Fruit fly (Drosophila melanogaster): ENCODE data around the gene SdicA.
A peak's percentile ranks its signal among the peaks of the same experiment; 100 is the strongest.

Gene SdicA

dm6 chrX:20166484-20167038 is 35.2 kb downstream of the SdicA start, which contains the start of gene CG9577 (continued):
- TF ChIP-seq dsx (GFP tag; optimal IDR thresholded peaks at IDR 0.05; ENCODE audit: poor library complexity, severe bottlenecking) (peak; percentile 12), Ets21C (GFP tag; optimal IDR thresholded peaks at IDR 0.05) (no peak), spab (GFP tag; optimal IDR thresholded peaks at IDR 0.05) (peak; percentile 68), vri (GFP tag; optimal IDR thresholded peaks at IDR 0.05) (no peak), Eip75B (GFP tag; optimal IDR thresholded peaks at IDR 0.05) (no peak), ss (GFP tag; optimal IDR thresholded peaks at IDR 0.05) (peak; percentile 93 to 94), Sox15 (GFP tag; optimal IDR thresholded peaks at IDR 0.05) (no peak), CG11902 (GFP tag; optimal IDR thresholded peaks at IDR 0.05) (no peak), Hr39 (GFP tag; optimal IDR thresholded peaks at IDR 0.05) (no peak), CG8119 (GFP tag; IDR thresholded peaks at IDR 0.05) (peak; percentile 57; the same call in 2 of the 3 replicates), Hr4 (GFP tag; optimal IDR thresholded peaks at IDR 0.05) (no peak), salr (GFP tag; optimal IDR thresholded peaks at IDR 0.05) (peak in 1 of 2 experiments; percentile 36), CG1621 (tag; optimal IDR thresholded peaks at IDR 0.05) (peak; percentile 71), acj6 (GFP tag; optimal IDR thresholded peaks at IDR 0.05) (no peak), CG3919 (GFP tag; optimal IDR thresholded peaks at IDR 0.05) (peak; percentile 33), eg (GFP tag; IDR thresholded peaks at IDR 0.05) (peak; percentile 50; the same call in 1 of the 3 replicates), CG15336 (GFP tag; IDR thresholded peaks at IDR 0.05) (peak; percentile 49; the same call in 1 of the 2 replicates), Ets96B (tag; optimal IDR thresholded peaks at IDR 0.05) (peak; percentile 28), CG7368 (GFP tag; optimal IDR thresholded peaks at IDR 0.05) (peak; percentile 29)

DNA sequence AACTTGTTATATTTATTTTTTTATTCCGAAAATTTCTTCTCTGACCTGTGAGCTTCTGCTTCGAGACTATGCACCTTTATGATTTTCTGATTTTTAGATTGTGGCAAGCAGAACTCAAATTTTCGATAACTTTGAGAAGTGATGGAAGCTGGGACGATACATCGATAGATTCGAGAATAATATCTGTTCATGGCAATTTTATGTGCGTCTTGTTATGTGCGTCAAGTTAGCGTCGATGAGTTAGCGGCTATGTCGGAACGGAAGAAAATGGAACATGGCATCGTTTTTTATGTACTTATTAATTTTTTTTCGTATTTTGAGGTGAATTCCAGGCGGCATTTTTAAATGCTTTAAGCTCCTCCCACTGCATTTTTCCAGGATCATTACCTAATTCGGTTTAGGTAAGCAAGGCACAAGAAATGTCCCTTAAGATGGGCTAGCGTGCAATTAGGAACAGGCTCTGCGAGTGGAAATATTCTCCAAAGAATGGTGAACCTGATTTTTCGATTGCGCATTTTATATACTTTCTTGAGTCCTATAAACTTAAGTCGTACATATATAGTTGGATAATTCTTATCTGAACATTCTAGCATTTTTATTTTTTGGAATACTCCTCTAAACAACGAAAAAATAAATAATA is 35.8 kb downstream of the SdicA start, which contains the start of gene Phf7:
Gene Phf7 (minus strand): TSS at position 58 of the 640 bp plus-strand sequence.
- no peak for TF ChIP-seq CG31627 (GFP tag; optimal IDR thresholded peaks at IDR 0.05)
- TF ChIP-seq Eip78C (GFP tag) = peak; percentile 3

DNA sequence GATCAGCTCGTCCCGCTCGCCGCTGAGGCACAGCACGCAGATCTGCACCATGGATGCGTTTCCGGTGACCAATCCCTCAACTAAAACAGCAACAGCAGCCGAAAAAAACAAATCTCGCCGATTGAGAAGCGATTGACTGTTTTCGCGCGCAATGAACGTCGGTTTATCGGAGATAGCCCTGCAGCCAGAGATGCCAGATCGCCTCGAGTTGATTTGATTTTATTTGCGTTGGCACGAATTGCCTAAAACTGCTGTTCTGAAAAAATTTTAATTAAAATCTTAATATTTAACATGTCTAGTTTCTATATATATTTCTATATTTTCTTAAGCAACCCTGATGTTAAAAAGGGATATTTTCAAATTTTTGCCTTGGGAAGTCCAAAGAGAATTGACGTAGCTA is 39.1 kb downstream of the SdicA start:
- TF ChIP-seq fd85E (GFP tag; optimal IDR thresholded peaks at IDR 0.05) = no peak
- TF ChIP-seq esn (GFP tag; optimal IDR thresholded peaks at IDR 0.05) = peak; percentile 3

- TF ChIP-seq Sox15 (GFP tag; optimal IDR thresholded peaks at IDR 0.05) (no peak), topi (GFP tag; optimal IDR thresholded peaks at IDR 0.05) (peak; percentile 11), CG10631 (GFP tag; optimal IDR thresholded peaks at IDR 0.05) (peak; percentile 25), cyc (GFP tag; optimal IDR thresholded peaks at IDR 0.05) (peak; percentile 4), esn (GFP tag; optimal IDR thresholded peaks at IDR 0.05) (peak; percentile 22), Eip93F (GFP tag; optimal IDR thresholded peaks at IDR 0.05) (no peak), OdsH (GFP tag; optimal IDR thresholded peaks at IDR 0.05) (peak; percentile 6), Hr39 (GFP tag; optimal IDR thresholded peaks at IDR 0.05) (peak; percentile 16), svp (GFP tag) (peak; percentile 24), Eip78C (GFP tag) (peak; percentile 34)
Observed at dm6 chrX:20159679-20160140, 42.0 kb downstream of the SdicA start, which contains the start of gene Rab35. Gene Rab35 (minus strand): TSS chrX:20159872.

DNA sequence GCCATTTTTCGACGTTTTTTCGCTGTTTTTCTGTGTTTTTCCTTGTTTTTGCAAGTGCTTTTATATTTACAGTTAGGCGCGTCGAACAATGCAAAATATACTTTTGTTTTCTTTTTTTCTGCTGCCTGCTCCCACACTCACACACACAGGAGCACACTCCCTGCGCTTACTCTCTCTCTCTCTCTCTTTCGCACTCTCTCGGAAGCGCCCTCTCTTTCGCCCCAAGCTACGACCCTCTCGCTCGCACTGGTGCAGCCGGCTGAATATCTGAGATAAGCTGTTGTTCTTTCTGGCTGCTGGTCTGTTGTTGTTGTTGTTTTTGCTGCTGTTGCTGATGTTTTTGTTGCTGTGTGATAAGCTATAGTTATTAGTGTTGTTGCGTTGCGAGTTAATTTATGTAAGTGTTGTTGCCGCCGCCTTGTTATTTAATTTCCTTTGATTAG is 42.8 kb downstream of the SdicA start:
- no peak for TF ChIP-seq CG8319 (GFP tag; optimal IDR thresholded peaks at IDR 0.05)
- peak; percentile 32 for TF ChIP-seq CG9139 (GFP tag; optimal IDR thresholded peaks at IDR 0.05)
- no peak for TF ChIP-seq Eip93F (GFP tag; optimal IDR thresholded peaks at IDR 0.05)
- TF ChIP-seq Ets96B (tag; optimal IDR thresholded peaks at IDR 0.05) = peak; percentile 29
- peak; percentile 75; the same call in 2 of the 3 replicates for TF ChIP-seq CG6163 (GFP tag; IDR thresholded peaks at IDR 0.05)
- no peak for TF ChIP-seq fd85E (GFP tag; optimal IDR thresholded peaks at IDR 0.05)
- no peak for TF ChIP-seq Sox15 (GFP tag; optimal IDR thresholded peaks at IDR 0.05)
- no peak for TF ChIP-seq Hr39 (GFP tag; optimal IDR thresholded peaks at IDR 0.05)
- TF ChIP-seq svp (GFP tag) = no peak
- TF ChIP-seq CG15336 (GFP tag; IDR thresholded peaks at IDR 0.05) = peak; percentile 43; the same call in 1 of the 2 replicates
- no peak for TF ChIP-seq lz (GFP tag; optimal IDR thresholded peaks at IDR 0.05)
- TF ChIP-seq spab (GFP tag; optimal IDR thresholded peaks at IDR 0.05) = no peak
- no peak for TF ChIP-seq CG31627 (GFP tag; optimal IDR thresholded peaks at IDR 0.05)
- no peak for TF ChIP-seq CG7368 (GFP tag; optimal IDR thresholded peaks at IDR 0.05)
- TF ChIP-seq CG6276 (GFP tag; optimal IDR thresholded peaks at IDR 0.05) = no peak
- no peak for TF ChIP-seq Ets21C (GFP tag; optimal IDR thresholded peaks at IDR 0.05)
- no peak for TF ChIP-seq OdsH (GFP tag; optimal IDR thresholded peaks at IDR 0.05)
- TF ChIP-seq fd59A (GFP tag; optimal IDR thresholded peaks at IDR 0.05) = no peak
- peak; percentile 52 for TF ChIP-seq Eip78C (GFP tag)
- no peak for TF ChIP-seq CG11902 (GFP tag; optimal IDR thresholded peaks at IDR 0.05)
- peak; percentile 19 for TF ChIP-seq CG34406 (GFP tag; optimal IDR thresholded peaks at IDR 0.05)
- TF ChIP-seq net (GFP tag; optimal IDR thresholded peaks at IDR 0.05) = peak; percentile 26
- no peak for TF ChIP-seq pdm3 (GFP tag; optimal IDR thresholded peaks at IDR 0.05)
- peak; percentile 47 for TF ChIP-seq CG16779 (tag; optimal IDR thresholded peaks at IDR 0.05)
- TF ChIP-seq CG4318 (GFP tag; optimal IDR thresholded peaks at IDR 0.05) = no peak
- TF ChIP-seq CG3919 (GFP tag; optimal IDR thresholded peaks at IDR 0.05) = no peak

Measured in whole organism, prepupa.